Fruit fly (Drosophila melanogaster) whole organism, embryonic: ENCODE measurements around the gene TwdlF.
A peak's percentile ranks its signal among the peaks of the same experiment; 100 is the strongest.

Experiments
- Blimp-1 ChIP-seq: fragments of 200-800 bp; sonication (Bioruptor generic); optimal IDR thresholded peaks from 3 replicates; lab custom pipeline; 2018; ENCODE audit warnings: missing biosample characterization, missing genetic modification characterization, mild to moderate bottlenecking, moderate library complexity, missing genetic modification reagents
- CG11247 ChIP-seq: fragments of 200-800 bp; sonication (Bioruptor generic); IDR thresholded peaks from 2 replicates; pipeline ENCODE4 v1.3.6; 2022; ENCODE audit warnings: missing biosample characterization, missing genetic modification characterization
- CG11504 ChIP-seq: fragments of 200-800 bp; sonication (Bioruptor generic); optimal IDR thresholded peaks from 3 replicates; lab custom pipeline; 2019; ENCODE audit warnings: missing biosample characterization, mild to moderate bottlenecking, missing genetic modification characterization, moderate library complexity
- CG13624 ChIP-seq: fragments of 200-800 bp; sonication (Bioruptor generic); optimal IDR thresholded peaks from 2 replicates; lab custom pipeline; 2016; ENCODE audit warnings: missing biosample characterization, missing genetic modification characterization
- CG1602 ChIP-seq: fragments of 200-800 bp; sonication (Bioruptor generic); optimal IDR thresholded peaks from 3 replicates; lab custom pipeline; 2016; ENCODE audit warnings: missing biosample characterization, missing genetic modification characterization
- CG16779 ChIP-seq: fragments of 200-800 bp; sonication (Bioruptor generic); IDR thresholded peaks from 2 replicates; pipeline ENCODE4 v1.3.6; 2022; ENCODE audit warnings: missing biosample characterization, missing genetic modification characterization
- CG32767 ChIP-seq: fragments of 200-800 bp; sonication (Bioruptor generic); IDR thresholded peaks from 2 replicates; pipeline ENCODE4 v1.3.6; 2022; ENCODE audit warnings: missing biosample characterization, missing genetic modification characterization
- CG32772 ChIP-seq: fragments of 200-800 bp; sonication (Bioruptor generic); IDR thresholded peaks from 2 replicates; pipeline ENCODE4 v1.3.6; 2022; ENCODE audit warnings: missing biosample characterization, missing genetic modification characterization
- CG33213 ChIP-seq: fragments of 200-800 bp; sonication (Bioruptor generic); optimal IDR thresholded peaks from 3 replicates; lab custom pipeline; 2016; ENCODE audit warnings: missing biosample characterization, missing genetic modification characterization
- CG4282 ChIP-seq: fragments of 200-800 bp; sonication (Bioruptor generic); optimal IDR thresholded peaks from 2 replicates; lab custom pipeline; 2016; ENCODE audit warnings: missing biosample characterization, missing genetic modification characterization
- CG6175 ChIP-seq: fragments of 200-800 bp; sonication (Bioruptor generic); IDR thresholded peaks from 3 replicates; pipeline ENCODE4 v1.3.6; 2022; ENCODE audit warnings: missing biosample characterization, missing genetic modification characterization
- CG9437 ChIP-seq: fragments of 200-800 bp; sonication (Bioruptor generic); optimal IDR thresholded peaks from 2 replicates; lab custom pipeline; 2018; ENCODE audit warnings: missing biosample characterization, mild to moderate bottlenecking, missing genetic modification characterization
- Dip2 ChIP-seq: fragments of 200-800 bp; sonication (Bioruptor generic); IDR thresholded peaks from 2 replicates; pipeline ENCODE4 v1.3.6; 2022; ENCODE audit warnings: missing biosample characterization, missing genetic modification characterization
- Doc3 ChIP-seq: fragments of 200-800 bp; sonication (Bioruptor generic); IDR thresholded peaks from 3 replicates; pipeline ENCODE4 v1.3.6; 2022; ENCODE audit warnings: missing biosample characterization, missing genetic modification characterization; ENCODE audit not compliant: partially characterized antibody
- Fer1 ChIP-seq: fragments of 200-800 bp; sonication (Bioruptor generic); optimal IDR thresholded peaks from 2 replicates; lab custom pipeline; 2017; ENCODE audit warnings: missing biosample characterization, mild to moderate bottlenecking, missing genetic modification characterization
- HLH3B ChIP-seq: fragments of 200-800 bp; sonication (Bioruptor generic); IDR thresholded peaks from 2 replicates; pipeline ENCODE4 v1.3.6; 2022; ENCODE audit warnings: missing biosample characterization, missing genetic modification characterization
- HmgD ChIP-seq: fragments of 200-800 bp; sonication (Bioruptor generic); optimal IDR thresholded peaks from 3 replicates; lab custom pipeline; 2016; ENCODE audit warnings: missing biosample characterization, missing genetic modification characterization
- NC2β ChIP-seq: fragments of 200-800 bp; sonication (Bioruptor generic); optimal IDR thresholded peaks from 2 replicates; lab custom pipeline; 2016; ENCODE audit warnings: missing biosample characterization, missing genetic modification characterization
- Ptx1 ChIP-seq: fragments of 200-800 bp; sonication (Bioruptor generic); IDR thresholded peaks from 2 replicates; pipeline ENCODE4 v1.3.6; 2022; ENCODE audit warnings: missing biosample characterization, missing genetic modification characterization
- Trl ChIP-seq, 3 experiments: fragments of >200 bp in 2 of 3; fragments of 200-800 bp in 1 of 3; sonication (Bioruptor generic) in 1 of 3; optimal IDR thresholded peaks; 2 replicates in 1 of 3; 3 replicates in 2 of 3; lab custom pipeline; 2016 to 2017; ENCODE audit warnings: missing biosample characterization in 1 of 3, missing genetic modification characterization in 1 of 3
- abd-A ChIP-seq: fragments of 200-800 bp; sonication (Bioruptor generic); optimal IDR thresholded peaks from 3 replicates; lab custom pipeline; 2019; ENCODE audit warnings: missing biosample characterization, mild to moderate bottlenecking, missing genetic modification characterization, moderate library complexity
- crp ChIP-seq, 2 experiments: fragments of 200-800 bp; sonication (Bioruptor generic); optimal IDR thresholded peaks; 2 replicates in 1 of 2; 3 replicates in 1 of 2; lab custom pipeline; 2017; ENCODE audit warnings: missing biosample characterization in 2 of 2, missing genetic modification characterization in 2 of 2, mild to moderate bottlenecking in 1 of 2, moderate library complexity in 1 of 2
- dmrt99B ChIP-seq: fragments of 200-800 bp; sonication (Bioruptor generic); optimal IDR thresholded peaks from 2 replicates; lab custom pipeline; 2018; ENCODE audit warnings: missing biosample characterization, mild to moderate bottlenecking, missing genetic modification characterization, moderate library complexity
- ewg ChIP-seq: fragments of 200-800 bp; sonication (Bioruptor generic); optimal IDR thresholded peaks from 3 replicates; lab custom pipeline; 2017; ENCODE audit warnings: mild to moderate bottlenecking, missing biosample characterization, missing genetic modification reagents, missing genetic modification characterization
- fd3F ChIP-seq: fragments of 200-800 bp; sonication (Bioruptor generic); optimal IDR thresholded peaks from 2 replicates; lab custom pipeline; 2018; ENCODE audit warnings: missing biosample characterization, mild to moderate bottlenecking, missing genetic modification characterization, moderate library complexity
- fu2 ChIP-seq: fragments of 200-800 bp; sonication (Bioruptor generic); optimal IDR thresholded peaks from 2 replicates; lab custom pipeline; 2016; ENCODE audit warnings: missing biosample characterization, missing genetic modification characterization
- grau ChIP-seq: fragments of 200-800 bp; optimal IDR thresholded peaks from 3 replicates; lab custom pipeline; 2019; ENCODE audit warnings: missing biosample characterization, mild to moderate bottlenecking, missing genetic modification characterization, moderate library complexity
- gt ChIP-seq: fragments of 200-800 bp; sonication (Bioruptor generic); IDR thresholded peaks from 2 replicates; pipeline ENCODE4 v1.3.6; 2022; ENCODE audit warnings: missing biosample characterization, missing genetic modification characterization
- lab ChIP-seq: fragments of 200-800 bp; sonication (Bioruptor generic); optimal IDR thresholded peaks from 3 replicates; lab custom pipeline; 2017; ENCODE audit warnings: missing biosample characterization, missing genetic modification characterization, mild to moderate bottlenecking, moderate library complexity, missing genetic modification reagents
- lov ChIP-seq, 2 experiments: fragments of 200-800 bp in 1 of 2; fragments of >200 bp in 1 of 2; sonication (Bioruptor generic) in 1 of 2; IDR thresholded peaks in 1 of 2; optimal IDR thresholded peaks in 1 of 2; 2 replicates in 1 of 2; 3 replicates in 1 of 2; pipeline versions ENCODE4 v1.3.6 to Lab custom; 2017 to 2022; ENCODE audit warnings: missing biosample characterization in 1 of 2, missing genetic modification characterization in 1 of 2
- nmo ChIP-seq: fragments of 200-800 bp; sonication (Bioruptor generic); optimal IDR thresholded peaks from 2 replicates; lab custom pipeline; 2018; ENCODE audit warnings: missing biosample characterization, mild to moderate bottlenecking, missing genetic modification characterization, moderate library complexity
- ranshi ChIP-seq: fragments of 200-800 bp; sonication (Bioruptor generic); IDR thresholded peaks from 2 replicates; pipeline ENCODE4 v1.3.6; 2022; ENCODE audit warnings: missing biosample characterization, missing genetic modification characterization
- sd ChIP-seq: fragments of 200-800 bp; sonication (Bioruptor generic); optimal IDR thresholded peaks from 3 replicates; lab custom pipeline; 2018; ENCODE audit warnings: missing biosample characterization, mild to moderate bottlenecking, missing genetic modification characterization, moderate library complexity
- sens ChIP-seq: fragments of 200-800 bp; sonication (Bioruptor generic); peaks from one replicate; lab custom pipeline; 2016; ENCODE audit warnings: missing biosample characterization, missing genetic modification characterization
- seq ChIP-seq: fragments of 200-800 bp; sonication (Bioruptor generic); IDR thresholded peaks from 2 replicates; pipeline ENCODE4 v1.3.6; 2022; ENCODE audit warnings: missing biosample characterization, missing genetic modification characterization
- sisA ChIP-seq: fragments of 200-800 bp; sonication (Bioruptor generic); IDR thresholded peaks from 2 replicates; pipeline ENCODE4 v1.3.6; 2022; ENCODE audit warnings: missing biosample characterization, missing genetic modification characterization
- slp2 ChIP-seq: fragments of 200-800 bp; sonication (Bioruptor generic); optimal IDR thresholded peaks from 2 replicates; lab custom pipeline; 2016; ENCODE audit warnings: missing biosample characterization, missing genetic modification characterization
- stwl ChIP-seq: fragments of 200-800 bp; sonication (Bioruptor generic); optimal IDR thresholded peaks from 3 replicates; lab custom pipeline; 2018; ENCODE audit warnings: missing biosample characterization, mild to moderate bottlenecking, missing genetic modification characterization, moderate library complexity
- tio ChIP-seq: fragments of 200-800 bp; sonication (Bioruptor generic); optimal IDR thresholded peaks from 2 replicates; lab custom pipeline; 2017; ENCODE audit warnings: missing biosample characterization, missing genetic modification characterization, inconsistent platforms
- unpg ChIP-seq: fragments of 200-800 bp; sonication (Bioruptor generic); optimal IDR thresholded peaks from 3 replicates; lab custom pipeline; 2018; ENCODE audit warnings: missing biosample characterization, mild to moderate bottlenecking, missing genetic modification characterization, moderate library complexity
- vfl ChIP-seq: fragments of 200-800 bp; sonication (Bioruptor generic); optimal IDR thresholded peaks from 2 replicates; lab custom pipeline; 2016; ENCODE audit warnings: missing biosample characterization, missing genetic modification characterization

Gene TwdlF

dm6 chr3R:4243096-4243940, 3.5 kb upstream of the TwdlF start, which contains the start of gene CG34305 (continued):
- no peak for TF ChIP-seq CG4282 (GFP tag; lab: Kevin White, UChicago)
- TF ChIP-seq gt, result no peak
- TF ChIP-seq CG9437 (GFP tag; lab: Kevin White, UChicago), result no peak
- no peak for TF ChIP-seq CG13624
- TF ChIP-seq Fer1 (GFP tag; lab: Kevin White, UChicago), result peak; percentile 19
- TF ChIP-seq abd-A (tag; lab: Kevin White, UChicago), result peak; percentile 13
- 0 out of 2 replicates have a peak, but pooled peaks have one; percentile 10 for TF ChIP-seq seq (GFP tag; lab: Robert Waterston, UW)
- TF ChIP-seq fu2 (GFP tag; lab: Kevin White, UChicago), result no peak
- no peak for TF ChIP-seq stwl (tag; lab: Kevin White, UChicago)
- peak; percentile 67 for TF ChIP-seq grau (tag; lab: Kevin White, UChicago)
- TF ChIP-seq HLH3B (GFP tag; lab: Robert Waterston, UW), result no peak
- no peak for TF ChIP-seq lov (optimal IDR thresholded peaks at IDR 0.05; lab: Kevin White, UChicago)
- TF ChIP-seq lov (GFP tag; IDR thresholded peaks at IDR 0.05; lab: Robert Waterston, UW), result no peak
- TF ChIP-seq sisA (GFP tag; lab: Robert Waterston, UW), result no peak
- no peak for TF ChIP-seq tio (GFP tag; lab: Kevin White, UChicago)
- TF ChIP-seq CG32767 (GFP tag; lab: Robert Waterston, UW), result no peak
- no peak for TF ChIP-seq NC2β (GFP tag; lab: Kevin White, UChicago)
- TF ChIP-seq vfl (GFP tag; lab: Kevin White, UChicago), result no peak
- TF ChIP-seq ewg (GFP tag; lab: Kevin White, UChicago), result no peak
- TF ChIP-seq CG33213 (GFP tag; lab: Kevin White, UChicago), result no peak
- TF ChIP-seq fd3F (GFP tag; lab: Kevin White, UChicago), result peak; percentile 37
- TF ChIP-seq CG16779 (GFP tag; lab: Robert Waterston, UW), result no peak
- peak; percentile 25; the same call in 1 of the 2 replicates for TF ChIP-seq Ptx1 (GFP tag; lab: Robert Waterston, UW)
- no peak for TF ChIP-seq Dip2
- TF ChIP-seq CG11247, result no peak
- no peak for TF ChIP-seq sens
- TF ChIP-seq ranshi (GFP tag; lab: Robert Waterston, UW), result no peak
- no peak for TF ChIP-seq CG6175 (GFP tag; lab: Robert Waterston, UW)
- TF ChIP-seq Trl (optimal IDR thresholded peaks at IDR 0.05; lab: Kevin White, UChicago), result no peak
- no peak for TF ChIP-seq Trl (GFP tag; optimal IDR thresholded peaks at IDR 0.05; lab: Kevin White, UChicago)
- no peak for TF ChIP-seq HmgD (GFP tag; lab: Kevin White, UChicago)
- TF ChIP-seq dmrt99B (tag; lab: Kevin White, UChicago), result peak; percentile 43
- TF ChIP-seq sd (tag; lab: Kevin White, UChicago), result peak; percentile 6
- TF ChIP-seq unpg (GFP tag; lab: Kevin White, UChicago), result peak; percentile 20
- TF ChIP-seq slp2 (GFP tag; lab: Kevin White, UChicago), result no peak
- no peak for TF ChIP-seq Doc3 (GFP tag; lab: Robert Waterston, UW)
- TF ChIP-seq CG1602 (GFP tag; lab: Kevin White, UChicago), result no peak
- no peak for TF ChIP-seq crp (GFP tag; optimal IDR thresholded peaks at IDR 0.05; lab: Kevin White, UChicago)
- TF ChIP-seq nmo (GFP tag; lab: Kevin White, UChicago), result peak; percentile 6
- TF ChIP-seq CG32772 (GFP tag; lab: Robert Waterston, UW), result no peak
- no peak for TF ChIP-seq CG11504
- TF ChIP-seq Blimp-1 (GFP tag; lab: Kevin White, UChicago), result no peak
- TF ChIP-seq lab (GFP tag; lab: Kevin White, UChicago), result peak; percentile 11
